Worm (Caenorhabditis elegans): ENCODE results near the gene T26C5.3.

ce11 chrII:9266755-9267154 lies 30.4 kb downstream of the T26C5.3 start, which contains the start of gene C01G6.2:
- TF ChIP-seq pros-1 (tag; optimal IDR thresholded peaks at IDR 0.05) (no peak), T23F11.4 (GFP tag; optimal IDR thresholded peaks at IDR 0.05) (no peak), fax-1 (tag; optimal IDR thresholded peaks at IDR 0.05) (no peak), ceh-34 (tag; optimal IDR thresholded peaks at IDR 0.05) (no peak), mec-3 (tag; optimal IDR thresholded peaks at IDR 0.05; ENCODE audit: borderline replicate concordance) (no peak), ceh-18 (tag; optimal IDR thresholded peaks at IDR 0.05) (no peak), pax-1 (tag; optimal IDR thresholded peaks at IDR 0.05) (no peak), sox-4 (tag; optimal IDR thresholded peaks at IDR 0.05) (no peak), nhr-232 (tag; optimal IDR thresholded peaks at IDR 0.05) (no peak), rnt-1 (tag; optimal IDR thresholded peaks at IDR 0.05) (no peak)

All from whole organism, late embryonic.